Worm (Caenorhabditis elegans): ENCODE results near the gene ZC443.1.
A peak's percentile ranks its signal among the peaks of the same experiment; 100 is the strongest.

The ZC443.1 gene

ce11 chrV:12814481-12814882, 4.6 kb upstream of the ZC443.1 start:
- TF ChIP-seq lin-32 (GFP tag; optimal IDR thresholded peaks at IDR 0.05) (no peak), unc-62 (GFP tag; optimal IDR thresholded peaks at IDR 0.05) (peak; percentile 55), drap-1 (GFP tag; optimal IDR thresholded peaks at IDR 0.05) (peak; percentile 40), lsy-2 (tag; optimal IDR thresholded peaks at IDR 0.05) (peak; percentile 9), unc-120 (tag; optimal IDR thresholded peaks at IDR 0.05; ENCODE audit: poor library complexity, severe bottlenecking) (peak; percentile 85), bed-3 (GFP tag; optimal IDR thresholded peaks at IDR 0.05) (no peak), hlh-1 (tag; optimal IDR thresholded peaks at IDR 0.05) (peak; percentile 82), ces-1 (GFP tag; optimal IDR thresholded peaks at IDR 0.05) (peak; percentile 39), nhr-76 (tag; optimal IDR thresholded peaks at IDR 0.05) (no peak), nhr-237 (tag; optimal IDR thresholded peaks at IDR 0.05) (no peak), ham-2 (GFP tag; optimal IDR thresholded peaks at IDR 0.05) (peak; percentile 75), snpc-4 (tag; optimal IDR thresholded peaks at IDR 0.05) (no peak), pha-4 (tag; optimal IDR thresholded peaks at IDR 0.05) (peak; percentile 69), mep-1 (tag; optimal IDR thresholded peaks at IDR 0.05) (no peak), ceh-43 (GFP tag; optimal IDR thresholded peaks at IDR 0.05) (no peak), ztf-11 (tag; optimal IDR thresholded peaks at IDR 0.05) (peak; percentile 13), sptf-1 (tag; optimal IDR thresholded peaks at IDR 0.05) (peak; percentile 47), elt-1 (tag; optimal IDR thresholded peaks at IDR 0.05; ENCODE audit: borderline replicate concordance, insufficient read depth) (no peak), blmp-1 (tag; optimal IDR thresholded peaks at IDR 0.05) (no peak), ceh-39 (tag; optimal IDR thresholded peaks at IDR 0.05) (no peak), mab-5 (tag; optimal IDR thresholded peaks at IDR 0.05) (no peak), elt-3 (tag; optimal IDR thresholded peaks at IDR 0.05) (no peak), zip-8 (tag; optimal IDR thresholded peaks at IDR 0.05) (no peak), nhr-28 (tag; optimal IDR thresholded peaks at IDR 0.05) (no peak), nhr-2 (tag; optimal IDR thresholded peaks at IDR 0.05) (no peak), tbx-8 (GFP tag; optimal IDR thresholded peaks at IDR 0.05) (no peak)

DNA sequence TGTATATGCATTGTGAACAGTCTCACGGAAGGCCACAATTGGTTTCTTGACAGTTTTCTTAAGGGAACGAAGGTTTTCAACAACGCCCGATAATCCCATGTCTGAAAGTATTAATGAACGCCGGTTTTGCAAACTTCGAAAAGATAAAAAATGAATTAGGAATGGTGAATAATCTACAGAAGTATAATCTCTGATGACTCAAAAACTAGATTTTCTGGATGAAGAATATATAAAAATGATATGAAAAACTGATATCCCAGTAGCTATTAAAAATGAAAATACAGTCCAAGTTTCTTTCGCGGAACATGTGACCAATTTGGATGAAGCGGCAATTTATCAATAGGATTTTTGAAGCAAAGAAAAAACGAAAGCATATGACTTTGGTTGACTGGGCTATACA, 4.1 kb upstream of the ZC443.1 start, which contains the start of gene ZC443.3:
Gene ZC443.3, minus strand, starts transcription at position 101 of the 400 bp plus-strand sequence.
- TF ChIP-seq unc-62 (GFP tag; optimal IDR thresholded peaks at IDR 0.05) (no peak), unc-39 (tag; optimal IDR thresholded peaks at IDR 0.05) (no peak), hlh-1 (tag; optimal IDR thresholded peaks at IDR 0.05) (no peak), lin-32 (GFP tag; optimal IDR thresholded peaks at IDR 0.05) (no peak), nhr-12 (tag; optimal IDR thresholded peaks at IDR 0.05) (no peak), bed-3 (GFP tag; optimal IDR thresholded peaks at IDR 0.05) (no peak), drap-1 (GFP tag; optimal IDR thresholded peaks at IDR 0.05) (no peak), cnd-1 (tag; optimal IDR thresholded peaks at IDR 0.05) (no peak), ces-1 (GFP tag; optimal IDR thresholded peaks at IDR 0.05) (no peak), ceh-43 (GFP tag; optimal IDR thresholded peaks at IDR 0.05) (no peak), blmp-1 (tag; optimal IDR thresholded peaks at IDR 0.05) (no peak), mep-1 (tag; optimal IDR thresholded peaks at IDR 0.05) (no peak), unc-120 (tag; optimal IDR thresholded peaks at IDR 0.05; ENCODE audit: poor library complexity, severe bottlenecking) (no peak), lsy-2 (tag; optimal IDR thresholded peaks at IDR 0.05) (no peak), ceh-39 (tag; optimal IDR thresholded peaks at IDR 0.05) (no peak), snpc-4 (tag; optimal IDR thresholded peaks at IDR 0.05) (no peak), mls-2 (tag; optimal IDR thresholded peaks at IDR 0.05) (no peak), nhr-28 (tag; optimal IDR thresholded peaks at IDR 0.05) (no peak), M03D4.4 (tag; optimal IDR thresholded peaks at IDR 0.05) (no peak)

ce11 chrV:12811810-12812209, 1.9 kb upstream of the ZC443.1 start:
- TF ChIP-seq nhr-12 (tag; optimal IDR thresholded peaks at IDR 0.05) (no peak), lsy-2 (tag; optimal IDR thresholded peaks at IDR 0.05) (no peak), sem-2 (GFP tag; optimal IDR thresholded peaks at IDR 0.05) (no peak), blmp-1 (tag; optimal IDR thresholded peaks at IDR 0.05) (no peak), sptf-1 (tag; optimal IDR thresholded peaks at IDR 0.05) (no peak), ces-1 (GFP tag; optimal IDR thresholded peaks at IDR 0.05) (no peak), ztf-11 (tag; optimal IDR thresholded peaks at IDR 0.05) (no peak), ceh-39 (tag; optimal IDR thresholded peaks at IDR 0.05) (no peak), unc-39 (tag; optimal IDR thresholded peaks at IDR 0.05) (no peak)

ce11 chrV:12811126-12811525, 1.2 kb upstream of the ZC443.1 start, which contains the start of gene ZC443.2:
TSS of gene ZC443.2 (minus strand) at chrV:12811192.
- TF ChIP-seq M03D4.4 (tag; optimal IDR thresholded peaks at IDR 0.05): no peak
- TF ChIP-seq drap-1 (GFP tag; optimal IDR thresholded peaks at IDR 0.05): no peak
- TF ChIP-seq unc-120 (tag; optimal IDR thresholded peaks at IDR 0.05; ENCODE audit: poor library complexity, severe bottlenecking): no peak
- TF ChIP-seq unc-39 (tag; optimal IDR thresholded peaks at IDR 0.05): no peak
- TF ChIP-seq nhr-237 (tag; optimal IDR thresholded peaks at IDR 0.05): no peak
- TF ChIP-seq ces-1 (GFP tag; optimal IDR thresholded peaks at IDR 0.05): peak; percentile 59
- no peak for TF ChIP-seq snpc-4 (tag; optimal IDR thresholded peaks at IDR 0.05)
- no peak for TF ChIP-seq nhr-12 (tag; optimal IDR thresholded peaks at IDR 0.05)
